Worm (Caenorhabditis elegans) whole organism, young adult: Measurements from ENCODE around the gene nse-4.

Source experiments
- B0019.2 ChIP-seq: fragments of 200-800 bp; sonication (Bioruptor generic); conservative IDR thresholded peaks from 2 replicates; pipeline ENCODE4 v1.3.6; 2022; ENCODE audit warnings: missing genetic modification reagents, missing genetic modification characterization, missing compliant biosample characterization
- B0035.1 ChIP-seq: sonication (generic microtip); optimal IDR thresholded peaks from 2 replicates; lab custom pipeline; 2016; ENCODE audit warnings: missing genetic modification characterization, mild to moderate bottlenecking, missing compliant biosample characterization, missing genotype, missing genetic modification reagents
- B0336.3 ChIP-seq: fragments of 200-800 bp; sonication (Bioruptor generic); IDR thresholded peaks from 2 replicates; pipeline ENCODE4 v1.3.6; 2022; ENCODE audit warnings: missing genetic modification characterization, missing compliant biosample characterization
- C17E4.6 ChIP-seq: fragments of 200-800 bp; sonication (Bioruptor generic); IDR thresholded peaks from 2 replicates; pipeline ENCODE4 v1.3.6; 2022; ENCODE audit warnings: missing genetic modification reagents, missing genetic modification characterization, missing compliant biosample characterization
- F23B12.7 ChIP-seq: sonication (generic microtip); optimal IDR thresholded peaks from 2 replicates; lab custom pipeline; 2017; ENCODE audit warnings: missing genetic modification characterization, mild to moderate bottlenecking, missing compliant biosample characterization, antibody characterized with exemption, moderate library complexity; ENCODE audit not compliant: insufficient read depth
- F37B4.10 ChIP-seq: fragments of 200-800 bp; sonication (Bioruptor generic); IDR thresholded peaks from 2 replicates; pipeline ENCODE4 v1.3.6; 2022; ENCODE audit warnings: missing genetic modification characterization, missing compliant biosample characterization
- F49E8.2 ChIP-seq: sonication (generic microtip); optimal IDR thresholded peaks from 3 replicates; lab custom pipeline; 2017; ENCODE audit warnings: missing genetic modification characterization, mild to moderate bottlenecking, missing compliant biosample characterization, antibody characterized with exemption, moderate library complexity; ENCODE audit not compliant: insufficient read depth
- F52B5.7 ChIP-seq: sonication (generic microtip); optimal IDR thresholded peaks from 2 replicates; lab custom pipeline; 2016; ENCODE audit warnings: mild to moderate bottlenecking, missing genetic modification characterization, missing compliant biosample characterization
- F57A8.1 ChIP-seq: fragments of 200-800 bp; sonication (Bioruptor generic); optimal IDR thresholded peaks from 2 replicates; lab custom pipeline; 2018; ENCODE audit warnings: mild to moderate bottlenecking, missing genetic modification characterization, moderate library complexity, missing compliant biosample characterization
- F57C9.4 ChIP-seq: sonication (generic microtip); optimal IDR thresholded peaks from 2 replicates; lab custom pipeline; 2017; ENCODE audit warnings: mild to moderate bottlenecking, missing genetic modification characterization, missing compliant biosample characterization
- Y53G8AR.9 ChIP-seq: fragments of 200-800 bp; sonication (Bioruptor generic); conservative IDR thresholded peaks from 2 replicates; pipeline ENCODE4 v1.3.6; 2022; ENCODE audit warnings: missing genetic modification reagents, missing genetic modification characterization, missing compliant biosample characterization
- ZK185.1 ChIP-seq: sonication (generic microtip); optimal IDR thresholded peaks from 2 replicates; lab custom pipeline; 2016; ENCODE audit warnings: mild to moderate bottlenecking, missing genetic modification characterization, missing compliant biosample characterization; ENCODE audit not compliant: poor library complexity, severe bottlenecking
- aptf-2 ChIP-seq: fragments of 200-800 bp; sonication (Bioruptor generic); conservative IDR thresholded peaks from 2 replicates; pipeline ENCODE4 v1.3.6; 2022; ENCODE audit warnings: missing genetic modification reagents, missing genetic modification characterization, missing compliant biosample characterization
- atf-7 ChIP-seq: sonication (generic microtip); optimal IDR thresholded peaks from 2 replicates; lab custom pipeline; 2017; ENCODE audit warnings: mild to moderate bottlenecking, missing genetic modification characterization, missing compliant biosample characterization
- attf-6 ChIP-seq: fragments of 200-800 bp; sonication (Bioruptor generic); IDR thresholded peaks from 2 replicates; pipeline ENCODE4 v1.3.6; 2022; ENCODE audit warnings: missing genetic modification reagents, missing genetic modification characterization, missing compliant biosample characterization
- ccch-3 ChIP-seq: fragments of 200-800 bp; sonication (Bioruptor generic); optimal IDR thresholded peaks from 2 replicates; lab custom pipeline; 2018; ENCODE audit warnings: mild to moderate bottlenecking, missing genetic modification characterization, missing compliant biosample characterization
- ceh-100 ChIP-seq: fragments of 200-800 bp; sonication (Bioruptor generic); IDR thresholded peaks from 2 replicates; pipeline ENCODE4 v1.3.6; 2022; ENCODE audit warnings: missing genetic modification reagents, missing genetic modification characterization, missing compliant biosample characterization
- chd-7 ChIP-seq: sonication (generic microtip); optimal IDR thresholded peaks from 2 replicates; lab custom pipeline; 2016; ENCODE audit warnings: mild to moderate bottlenecking, missing genetic modification characterization, moderate library complexity, missing compliant biosample characterization
- die-1 ChIP-seq: sonication (generic microtip); optimal IDR thresholded peaks from 2 replicates; lab custom pipeline; 2016; ENCODE audit warnings: missing genotype, mild to moderate bottlenecking, missing genetic modification characterization, missing compliant biosample characterization
- dpff-1 ChIP-seq: sonication (generic microtip); optimal IDR thresholded peaks from 2 replicates; lab custom pipeline; 2017; ENCODE audit warnings: mild to moderate bottlenecking, missing genetic modification characterization, missing compliant biosample characterization
- dpl-1 ChIP-seq: fragments of 150-350 bp; optimal IDR thresholded peaks from 2 replicates; lab custom pipeline; 2014; ENCODE audit warnings: missing biosample characterization, missing genetic modification reagents, missing genetic modification characterization
- efl-1 ChIP-seq: fragments of 150-350 bp; optimal IDR thresholded peaks from 2 replicates; lab custom pipeline; 2014; ENCODE audit warnings: missing biosample characterization, missing genetic modification reagents, missing genetic modification characterization
- egrh-3 ChIP-seq: fragments of 200-800 bp; sonication (Bioruptor generic); IDR thresholded peaks from 2 replicates; pipeline ENCODE4 v1.3.6; 2022; ENCODE audit warnings: missing genetic modification reagents, missing genetic modification characterization, missing compliant biosample characterization
- fkh-3 ChIP-seq: sonication (generic microtip); optimal IDR thresholded peaks from 2 replicates; lab custom pipeline; 2016; ENCODE audit warnings: mild to moderate bottlenecking, missing genetic modification characterization, missing compliant biosample characterization
- hlh-12 ChIP-seq: sonication (generic microtip); optimal IDR thresholded peaks from 2 replicates; lab custom pipeline; 2016; ENCODE audit warnings: missing genetic modification characterization, missing compliant biosample characterization
- hmg-20 ChIP-seq: fragments of 200-800 bp; sonication (Bioruptor generic); IDR thresholded peaks from 2 replicates; pipeline ENCODE4 v1.3.6; 2022; ENCODE audit warnings: missing genetic modification reagents, missing genetic modification characterization, missing compliant biosample characterization
- hrde-1 ChIP-seq: sonication (generic microtip); optimal IDR thresholded peaks from 2 replicates; lab custom pipeline; 2016; ENCODE audit warnings: missing genetic modification characterization, mild to moderate bottlenecking, missing compliant biosample characterization, moderate library complexity, missing genotype, missing genetic modification reagents, borderline replicate concordance
- hsf-1 ChIP-seq: fragments of 200-800 bp; sonication (Bioruptor generic); IDR thresholded peaks from 2 replicates; pipeline ENCODE4 v1.3.6; 2022; ENCODE audit warnings: missing genetic modification reagents, missing genetic modification characterization, missing compliant biosample characterization
- lsl-1 ChIP-seq: fragments of 200-800 bp; sonication (Bioruptor generic); optimal IDR thresholded peaks from 2 replicates; lab custom pipeline; 2018; ENCODE audit warnings: mild to moderate bottlenecking, missing genetic modification characterization, moderate library complexity, missing compliant biosample characterization
- madf-8 ChIP-seq: fragments of 200-800 bp; sonication (Bioruptor generic); conservative IDR thresholded peaks from 2 replicates; pipeline ENCODE4 v1.3.6; 2022; ENCODE audit warnings: missing genetic modification reagents, missing genetic modification characterization, missing compliant biosample characterization
- mcd-1 ChIP-seq: fragments of 200-800 bp; sonication (Bioruptor generic); IDR thresholded peaks from 2 replicates; pipeline ENCODE4 v1.3.6; 2022; ENCODE audit warnings: missing genetic modification reagents, missing genetic modification characterization, missing compliant biosample characterization
- mel-28 ChIP-seq: sonication (generic microtip); optimal IDR thresholded peaks from 2 replicates; lab custom pipeline; 2016; ENCODE audit warnings: borderline replicate concordance, mild to moderate bottlenecking, missing genetic modification characterization, missing compliant biosample characterization
- nhr-80 ChIP-seq: sonication (generic microtip); optimal IDR thresholded peaks from 2 replicates; lab custom pipeline; 2016; ENCODE audit warnings: missing genetic modification characterization, missing compliant biosample characterization
- pbrm-1 ChIP-seq: fragments of 200-800 bp; sonication (Bioruptor generic); IDR thresholded peaks from 2 replicates; pipeline ENCODE4 v1.3.6; 2022; ENCODE audit warnings: missing genetic modification reagents, missing genetic modification characterization, missing compliant biosample characterization
- pha-4 ChIP-seq: fragments of 150-350 bp; sonication (generic microtip); optimal IDR thresholded peaks from 2 replicates; lab custom pipeline; 2014; ENCODE audit warnings: missing biosample characterization, missing genetic modification reagents, missing genetic modification characterization
- rcor-1 ChIP-seq: fragments of 200-800 bp; sonication (Bioruptor generic); IDR thresholded peaks from 2 replicates; pipeline ENCODE4 v1.3.6; 2022; ENCODE audit warnings: missing genetic modification reagents, missing genetic modification characterization, missing compliant biosample characterization
- repo-1 ChIP-seq: sonication (generic microtip); optimal IDR thresholded peaks from 2 replicates; lab custom pipeline; 2017; ENCODE audit warnings: mild to moderate bottlenecking, missing genetic modification characterization, missing compliant biosample characterization
- sdz-38 ChIP-seq: sonication (generic microtip); optimal IDR thresholded peaks from 2 replicates; lab custom pipeline; 2016; ENCODE audit warnings: missing genotype, missing genetic modification characterization, missing compliant biosample characterization
- snpc-1.1 ChIP-seq: sonication (generic microtip); optimal IDR thresholded peaks from 2 replicates; lab custom pipeline; 2017; ENCODE audit warnings: missing genetic modification characterization, mild to moderate bottlenecking, missing compliant biosample characterization, antibody characterized with exemption, moderate library complexity, missing genotype, missing genetic modification reagents; ENCODE audit not compliant: insufficient read depth
- snpc-1.3 ChIP-seq: sonication (generic microtip); optimal IDR thresholded peaks from 2 replicates; lab custom pipeline; 2017; ENCODE audit warnings: missing genetic modification characterization, mild to moderate bottlenecking, missing compliant biosample characterization, antibody characterized with exemption, moderate library complexity, missing genotype, missing genetic modification reagents; ENCODE audit not compliant: insufficient read depth
- snpc-4 ChIP-seq, 5 experiments: fragments of 150-350 bp in 1 of 5; sonication (generic microtip) in 4 of 5; optimal IDR thresholded peaks; 2 replicates each; lab custom pipeline; 2014 to 2018; ENCODE audit warnings: missing genetic modification characterization in 5 of 5, missing biosample characterization in 3 of 5, antibody characterized with exemption in 2 of 5, mild to moderate bottlenecking in 2 of 5, missing compliant biosample characterization in 2 of 5, missing genotype in 2 of 5, moderate library complexity in 2 of 5, missing genetic modification reagents in 1 of 5
- tbp1 ChIP-seq: fragments of 200-800 bp; sonication (Bioruptor generic); optimal IDR thresholded peaks from 2 replicates; lab custom pipeline; 2018; ENCODE audit warnings: mild to moderate bottlenecking, missing genetic modification characterization, missing compliant biosample characterization
- xnd-1 ChIP-seq: sonication (generic microtip); optimal IDR thresholded peaks from 2 replicates; lab custom pipeline; 2016; ENCODE audit warnings: missing genotype, missing genetic modification reagents, missing genetic modification characterization, missing compliant biosample characterization
- zfh-2 ChIP-seq: fragments of 200-800 bp; sonication (Bioruptor generic); conservative IDR thresholded peaks from 2 replicates; pipeline ENCODE4 v1.3.6; 2022; ENCODE audit warnings: missing genetic modification reagents, missing genetic modification characterization, missing compliant biosample characterization
- ztf-22 ChIP-seq: fragments of 200-800 bp; sonication (Bioruptor generic); optimal IDR thresholded peaks from 2 replicates; lab custom pipeline; 2018; ENCODE audit warnings: mild to moderate bottlenecking, missing genetic modification characterization, moderate library complexity, missing compliant biosample characterization

Gene nse-4

ce11 chrIV:11472023-11472422 lies 8.6 kb upstream of the nse-4 start:
- TF ChIP-seq hsf-1 (GFP tag; lab: Robert Waterston, UW): no peak
- TF ChIP-seq F52B5.7 (tag; lab: Kevin White, UChicago): no peak
- no peak for TF ChIP-seq hlh-12 (tag; lab: Kevin White, UChicago)
- TF ChIP-seq snpc-1.3 (tag; lab: Kevin White, UChicago): no peak
- TF ChIP-seq ZK185.1 (tag; lab: Kevin White, UChicago): no peak
- no peak for TF ChIP-seq B0035.1 (tag; lab: Kevin White, UChicago)
- no peak for TF ChIP-seq xnd-1
- TF ChIP-seq sdz-38 (tag; lab: Kevin White, UChicago): no peak
- no peak for TF ChIP-seq snpc-1.1 (tag; lab: Kevin White, UChicago)
- TF ChIP-seq C17E4.6 (GFP tag; lab: Robert Waterston, UW): no peak
- TF ChIP-seq F23B12.7 (tag; lab: Kevin White, UChicago): no peak

ce11 chrIV:11474067-11474466 lies 6.6 kb upstream of the nse-4 start:
- TF ChIP-seq efl-1 (GFP tag; lab: Kevin White, UChicago): no peak
- TF ChIP-seq madf-8 (GFP tag; lab: Robert Waterston, UW): 0 out of 2 replicates have a peak, but pooled peaks have one; percentile 16
- peak; percentile 89 for TF ChIP-seq chd-7
- peak; percentile 95 for TF ChIP-seq F37B4.10 (GFP tag; lab: Robert Waterston, UW)
- TF ChIP-seq B0336.3 (GFP tag; lab: Robert Waterston, UW): peak; percentile 87
- peak; percentile 75; the same call in 1 of the 2 replicates for TF ChIP-seq pbrm-1 (GFP tag; lab: Robert Waterston, UW)
- peak; percentile 84 for TF ChIP-seq attf-6 (GFP tag; lab: Robert Waterston, UW)
- peak; percentile 2 for TF ChIP-seq dpl-1
- no peak for TF ChIP-seq ztf-22 (GFP tag; lab: Kevin White, UChicago)
- peak; percentile 62 for TF ChIP-seq nhr-80 (tag; lab: Kevin White, UChicago)
- peak; percentile 97 for TF ChIP-seq tbp1 (GFP tag; lab: Kevin White, UChicago)
- no peak for TF ChIP-seq pha-4 (tag; lab: Kevin White, UChicago)
- TF ChIP-seq atf-7 (tag; lab: Kevin White, UChicago): peak; percentile 79
- peak; percentile 90 for TF ChIP-seq fkh-3 (tag; lab: Kevin White, UChicago)
- peak; percentile 70 for TF ChIP-seq B0019.2 (GFP tag; lab: Robert Waterston, UW)
- peak; percentile 63 for TF ChIP-seq dpff-1
- peak; percentile 92 for TF ChIP-seq hrde-1 (tag; lab: Kevin White, UChicago)
- peak; percentile 90 for TF ChIP-seq zfh-2
- peak; percentile 86 for TF ChIP-seq F49E8.2 (tag; lab: Kevin White, UChicago)
- TF ChIP-seq lsl-1 (GFP tag; lab: Kevin White, UChicago): peak; percentile 70
- peak; percentile 86 for TF ChIP-seq rcor-1 (GFP tag; lab: Robert Waterston, UW)
- TF ChIP-seq mcd-1: peak; percentile 70
- TF ChIP-seq F23B12.7 (tag; lab: Kevin White, UChicago): peak; percentile 83
- peak; percentile 97 for TF ChIP-seq die-1 (tag; lab: Kevin White, UChicago)
- TF ChIP-seq aptf-2 (GFP tag; lab: Robert Waterston, UW): 0 out of 2 replicates have a peak, but pooled peaks have one; percentile 7
- peak; percentile 89 for TF ChIP-seq repo-1
- TF ChIP-seq snpc-4 (GFP tag; optimal IDR thresholded peaks at IDR 0.05; lab: Kevin White, UChicago): peak; percentile 68
- peak; percentile 33 to 70 (median 64) for TF ChIP-seq snpc-4 (tag; optimal IDR thresholded peaks at IDR 0.05; lab: Kevin White, UChicago)
- peak; percentile 86 for TF ChIP-seq Y53G8AR.9 (GFP tag; lab: Robert Waterston, UW)
- TF ChIP-seq F57A8.1 (GFP tag; lab: Kevin White, UChicago): peak; percentile 96
- TF ChIP-seq ceh-100: peak; percentile 68
- peak; percentile 50 for TF ChIP-seq egrh-3
- TF ChIP-seq mel-28 (tag; lab: Kevin White, UChicago): peak; percentile 50
- peak; percentile 53 for TF ChIP-seq F57C9.4
- TF ChIP-seq ccch-3 (GFP tag; lab: Kevin White, UChicago): no peak
- TF ChIP-seq hmg-20 (GFP tag; lab: Robert Waterston, UW): 0 out of 2 replicates have a peak, but pooled peaks have one; percentile 11
